Fruit fly (Drosophila melanogaster) whole organism, embryonic: ENCODE measurements around the gene CG3662.

Experiments used
- Awh ChIP-seq: fragments of 200-800 bp; sonication (Bioruptor generic); IDR thresholded peaks from 2 replicates; pipeline ENCODE4, ENCODE4 v1.3.6; 2022; ENCODE audit warnings: missing biosample characterization, missing genetic modification characterization
- BEAF-32 ChIP-seq: fragments of 200-800 bp; sonication (Bioruptor generic); optimal IDR thresholded peaks from 3 replicates; lab custom pipeline; 2017; ENCODE audit warnings: missing biosample characterization, missing genetic modification characterization, mild to moderate bottlenecking, moderate library complexity, missing genetic modification reagents
- Blimp-1 ChIP-seq: fragments of 200-800 bp; sonication (Bioruptor generic); optimal IDR thresholded peaks from 3 replicates; lab custom pipeline; 2018; ENCODE audit warnings: missing biosample characterization, missing genetic modification characterization, mild to moderate bottlenecking, moderate library complexity, missing genetic modification reagents
- CG1024 ChIP-seq: fragments of 200-800 bp; sonication (Bioruptor generic); IDR thresholded peaks from 2 replicates; pipeline ENCODE4 v1.3.6; 2022; ENCODE audit warnings: missing biosample characterization, missing genetic modification characterization
- CG11093 ChIP-seq: fragments of 200-800 bp; sonication (Bioruptor generic); IDR thresholded peaks from 3 replicates; pipeline ENCODE4 v1.3.6; 2022; ENCODE audit warnings: missing biosample characterization, missing genetic modification characterization
- CG13123 ChIP-seq: fragments of 200-800 bp; sonication (Bioruptor generic); optimal IDR thresholded peaks from 2 replicates; lab custom pipeline; 2016; ENCODE audit warnings: missing biosample characterization, missing genetic modification characterization
- CG13775 ChIP-seq: fragments of 200-800 bp; sonication (Bioruptor generic); optimal IDR thresholded peaks from 3 replicates; lab custom pipeline; 2017; ENCODE audit warnings: missing biosample characterization, mild to moderate bottlenecking, missing genetic modification characterization
- CG14860 ChIP-seq: fragments of 200-800 bp; sonication (Bioruptor generic); IDR thresholded peaks from 3 replicates; pipeline ENCODE4 v1.3.6; 2022; ENCODE audit warnings: missing biosample characterization, missing genetic modification characterization; ENCODE audit not compliant: partially characterized antibody
- CG15601 ChIP-seq: fragments of 200-800 bp; sonication (Bioruptor generic); optimal IDR thresholded peaks from 3 replicates; lab custom pipeline; 2019; ENCODE audit warnings: missing biosample characterization, mild to moderate bottlenecking, missing genetic modification characterization, moderate library complexity
- CG17359 ChIP-seq: fragments of 200-800 bp; sonication (Bioruptor generic); optimal IDR thresholded peaks from 3 replicates; lab custom pipeline; 2018; ENCODE audit warnings: missing biosample characterization, mild to moderate bottlenecking, missing genetic modification characterization, moderate library complexity
- CG17912 ChIP-seq: fragments of 200-800 bp; sonication (Bioruptor generic); optimal IDR thresholded peaks from 2 replicates; lab custom pipeline; 2018; ENCODE audit warnings: missing biosample characterization, mild to moderate bottlenecking, missing genetic modification characterization
- CG2116 ChIP-seq: fragments of 200-800 bp; sonication (Bioruptor generic); optimal IDR thresholded peaks from 3 replicates; lab custom pipeline; 2018; ENCODE audit warnings: missing biosample characterization, mild to moderate bottlenecking, missing genetic modification characterization
- CG2678 ChIP-seq: fragments of 200-800 bp; sonication (Bioruptor generic); optimal IDR thresholded peaks from 3 replicates; lab custom pipeline; 2019; ENCODE audit warnings: missing biosample characterization, mild to moderate bottlenecking, missing genetic modification characterization, moderate library complexity
- CG30403 ChIP-seq: fragments of 200-800 bp; sonication (Bioruptor generic); optimal IDR thresholded peaks from 3 replicates; lab custom pipeline; 2016; ENCODE audit warnings: missing biosample characterization, missing genetic modification characterization
- CG31224 ChIP-seq: fragments of 200-800 bp; sonication (Bioruptor generic); IDR thresholded peaks from 2 replicates; pipeline ENCODE4 v1.3.6; 2022; ENCODE audit warnings: missing biosample characterization, missing genetic modification characterization
- CG33557 ChIP-seq: fragments of 200-800 bp; sonication (Bioruptor generic); optimal IDR thresholded peaks from 2 replicates; lab custom pipeline; 2019; ENCODE audit warnings: missing biosample characterization, mild to moderate bottlenecking, missing genetic modification characterization, moderate library complexity
- CG34422 ChIP-seq: fragments of 200-800 bp; sonication (Bioruptor generic); IDR thresholded peaks from 3 replicates; pipeline ENCODE4 v1.3.6; 2022; ENCODE audit warnings: missing biosample characterization, missing genetic modification characterization
- CG42726 ChIP-seq: fragments of 200-800 bp; sonication (Bioruptor generic); IDR thresholded peaks from 2 replicates; pipeline ENCODE4 v1.3.6; 2022; ENCODE audit warnings: missing biosample characterization, missing genetic modification characterization; ENCODE audit not compliant: partially characterized antibody
- CG4328 ChIP-seq: fragments of 200-800 bp; sonication (Bioruptor generic); optimal IDR thresholded peaks from 3 replicates; lab custom pipeline; 2017; ENCODE audit warnings: missing biosample characterization, missing genetic modification reagents, missing genetic modification characterization
- CG6254 ChIP-seq: fragments of 200-800 bp; sonication (Bioruptor generic); optimal IDR thresholded peaks from 3 replicates; lab custom pipeline; 2017; ENCODE audit warnings: mild to moderate bottlenecking, missing biosample characterization, missing genetic modification reagents, missing genetic modification characterization
- CG7372 ChIP-seq: fragments of 200-800 bp; sonication (Bioruptor generic); IDR thresholded peaks from 2 replicates; pipeline ENCODE4 v1.3.6; 2022; ENCODE audit warnings: missing biosample characterization, missing genetic modification characterization
- CG7928 ChIP-seq: fragments of 200-800 bp; sonication (Bioruptor generic); optimal IDR thresholded peaks from 2 replicates; lab custom pipeline; 2017; ENCODE audit warnings: missing biosample characterization, mild to moderate bottlenecking, missing genetic modification characterization
- CG7987 ChIP-seq: fragments of 200-800 bp; sonication (Bioruptor generic); optimal IDR thresholded peaks from 2 replicates; lab custom pipeline; 2018; ENCODE audit warnings: missing biosample characterization, mild to moderate bottlenecking, missing genetic modification characterization, moderate library complexity
- CG8924 ChIP-seq: fragments of 200-800 bp; optimal IDR thresholded peaks from 3 replicates; lab custom pipeline; 2019; ENCODE audit warnings: missing biosample characterization, mild to moderate bottlenecking, missing genetic modification characterization, moderate library complexity
- Dad ChIP-seq: fragments of 200-800 bp; sonication (Bioruptor generic); optimal IDR thresholded peaks from 3 replicates; lab custom pipeline; 2016; ENCODE audit warnings: missing biosample characterization, missing genetic modification characterization
- Dbx ChIP-seq: fragments of 200-800 bp; sonication (Bioruptor generic); IDR thresholded peaks from 3 replicates; pipeline ENCODE4 v1.3.6; 2022; ENCODE audit warnings: missing biosample characterization, missing genetic modification characterization
- Drgx ChIP-seq: fragments of 200-800 bp; sonication (Bioruptor generic); IDR thresholded peaks from 2 replicates; pipeline ENCODE4 v1.3.6; 2022; ENCODE audit warnings: missing biosample characterization, missing genetic modification characterization
- HLH3B ChIP-seq: fragments of 200-800 bp; sonication (Bioruptor generic); IDR thresholded peaks from 2 replicates; pipeline ENCODE4 v1.3.6; 2022; ENCODE audit warnings: missing biosample characterization, missing genetic modification characterization
- Hey ChIP-seq: fragments of 200-800 bp; sonication (Bioruptor generic); optimal IDR thresholded peaks from 3 replicates; lab custom pipeline; 2018; ENCODE audit warnings: missing biosample characterization, mild to moderate bottlenecking, missing genetic modification characterization
- HmgD ChIP-seq: fragments of 200-800 bp; sonication (Bioruptor generic); optimal IDR thresholded peaks from 3 replicates; lab custom pipeline; 2016; ENCODE audit warnings: missing biosample characterization, missing genetic modification characterization
- Lhr ChIP-seq: fragments of 200-800 bp; sonication (Bioruptor generic); optimal IDR thresholded peaks from 3 replicates; lab custom pipeline; 2017; ENCODE audit warnings: mild to moderate bottlenecking, missing biosample characterization, missing genetic modification reagents, missing genetic modification characterization
- MESR4 ChIP-seq: fragments of 200-800 bp; sonication (Bioruptor generic); optimal IDR thresholded peaks from 2 replicates; lab custom pipeline; 2018; ENCODE audit warnings: missing biosample characterization, mild to moderate bottlenecking, missing genetic modification characterization, moderate library complexity
- Mrtf ChIP-seq: fragments of 200-800 bp; sonication (Bioruptor generic); IDR thresholded peaks from 3 replicates; pipeline ENCODE4 v1.3.6; 2022; ENCODE audit warnings: missing biosample characterization, missing genetic modification characterization
- NC2α ChIP-seq: fragments of 200-800 bp; sonication (Bioruptor generic); optimal IDR thresholded peaks from 2 replicates; lab custom pipeline; 2016; ENCODE audit warnings: missing biosample characterization, missing genetic modification characterization
- Nf-YA ChIP-seq: fragments of 200-800 bp; sonication (Bioruptor generic); IDR thresholded peaks from 2 replicates; pipeline ENCODE4 v1.3.6; 2022; ENCODE audit warnings: missing biosample characterization, missing genetic modification characterization
- crol ChIP-seq: fragments of 200-800 bp; sonication (Bioruptor generic); IDR thresholded peaks from 2 replicates; pipeline ENCODE4 v1.3.6; 2022; ENCODE audit warnings: missing biosample characterization, missing genetic modification characterization
- dpn ChIP-seq, 2 experiments: fragments of 200-800 bp; sonication (Bioruptor generic); optimal IDR thresholded peaks; 3 replicates each; lab custom pipeline; 2016; ENCODE audit warnings: missing biosample characterization in 2 of 2, missing genetic modification characterization in 2 of 2
- ewg ChIP-seq: fragments of 200-800 bp; sonication (Bioruptor generic); optimal IDR thresholded peaks from 3 replicates; lab custom pipeline; 2017; ENCODE audit warnings: mild to moderate bottlenecking, missing biosample characterization, missing genetic modification reagents, missing genetic modification characterization
- fu2 ChIP-seq: fragments of 200-800 bp; sonication (Bioruptor generic); optimal IDR thresholded peaks from 2 replicates; lab custom pipeline; 2016; ENCODE audit warnings: missing biosample characterization, missing genetic modification characterization
- hb ChIP-seq: fragments of 200-800 bp; sonication (Bioruptor generic); IDR thresholded peaks from 3 replicates; pipeline ENCODE4 v1.3.6; 2022; ENCODE audit warnings: missing biosample characterization, missing genetic modification characterization; ENCODE audit not compliant: partially characterized antibody
- kni ChIP-seq: fragments of 200-800 bp; sonication (Bioruptor generic); optimal IDR thresholded peaks from 3 replicates; lab custom pipeline; 2017; ENCODE audit warnings: mild to moderate bottlenecking, missing biosample characterization, missing genetic modification reagents, missing genetic modification characterization
- maf-S ChIP-seq: fragments of 200-800 bp; sonication (Bioruptor generic); optimal IDR thresholded peaks from 2 replicates; lab custom pipeline; 2016; ENCODE audit warnings: missing biosample characterization, missing genetic modification characterization
- pfk ChIP-seq: fragments of 200-800 bp; sonication (Bioruptor generic); optimal IDR thresholded peaks from 2 replicates; lab custom pipeline; 2018; ENCODE audit warnings: missing biosample characterization, mild to moderate bottlenecking, missing genetic modification characterization, moderate library complexity
- pho ChIP-seq: fragments of 200-800 bp; sonication (Bioruptor generic); optimal IDR thresholded peaks from 2 replicates; lab custom pipeline; 2016; ENCODE audit warnings: missing biosample characterization, missing genetic modification characterization
- pnt ChIP-seq: fragments of 200-800 bp; sonication (Bioruptor generic); optimal IDR thresholded peaks from 3 replicates; lab custom pipeline; 2016; ENCODE audit warnings: missing biosample characterization, missing genetic modification characterization
- shn ChIP-seq: fragments of 200-800 bp; sonication (Bioruptor generic); optimal IDR thresholded peaks from 3 replicates; lab custom pipeline; 2016; ENCODE audit warnings: missing biosample characterization, missing genetic modification characterization
- so ChIP-seq: fragments of 200-800 bp; sonication (Bioruptor generic); IDR thresholded peaks from 3 replicates; pipeline ENCODE4 v1.3.6; 2022; ENCODE audit warnings: missing biosample characterization, missing genetic modification characterization
- sug ChIP-seq: fragments of 200-800 bp; optimal IDR thresholded peaks from 2 replicates; lab custom pipeline; 2019; ENCODE audit warnings: missing biosample characterization, mild to moderate bottlenecking, missing genetic modification characterization, moderate library complexity
- unc-4 ChIP-seq: fragments of 200-800 bp; sonication (Bioruptor generic); IDR thresholded peaks from 2 replicates; pipeline ENCODE4 v1.3.6; 2022; ENCODE audit warnings: missing biosample characterization, missing genetic modification characterization; ENCODE audit not compliant: partially characterized antibody

CG3662 gene

DNA sequence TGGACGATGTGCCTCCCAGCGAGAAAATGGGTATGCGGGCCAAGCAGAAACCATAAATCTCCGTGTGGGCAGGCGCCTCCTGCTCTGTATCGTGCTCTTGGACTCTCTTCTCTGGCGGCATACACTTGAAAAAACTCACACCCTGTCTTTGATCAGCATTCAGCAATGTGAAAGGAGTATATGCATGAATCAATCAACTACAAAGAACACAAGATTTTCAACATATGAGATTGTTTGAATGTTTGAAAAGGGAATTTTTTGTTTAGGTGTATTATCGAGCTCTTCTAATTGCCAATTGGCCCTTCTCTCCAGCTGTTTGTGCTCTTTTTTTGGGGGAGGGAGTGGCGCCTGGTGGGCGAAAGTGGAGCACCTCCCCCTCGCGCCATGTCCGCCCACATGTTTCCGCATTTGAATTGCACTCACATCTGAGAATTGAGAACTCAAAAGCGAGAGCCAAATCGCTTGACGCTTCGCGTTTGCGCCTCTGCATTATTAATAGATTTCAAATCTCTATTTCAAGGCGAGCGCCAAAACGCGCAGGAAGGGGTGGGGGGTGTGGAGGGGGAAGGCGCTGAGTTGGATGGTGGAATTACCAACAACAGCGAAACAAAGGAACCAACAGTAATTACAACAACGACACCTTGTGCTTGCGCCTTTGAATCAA is 24.4 kb downstream of the CG3662 start (continued):
- TF ChIP-seq CG7372 (GFP tag; lab: Robert Waterston, UW) = peak; percentile 87
- TF ChIP-seq shn (GFP tag; lab: Kevin White, UChicago) = peak; percentile 85
- no peak for TF ChIP-seq unc-4 (GFP tag; lab: Robert Waterston, UW)
- peak; percentile 87 for TF ChIP-seq Awh
- peak; percentile 52 for TF ChIP-seq CG7987 (GFP tag; lab: Kevin White, UChicago)
- TF ChIP-seq so (GFP tag; lab: Robert Waterston, UW) = peak; percentile 91
- TF ChIP-seq CG31224 (GFP tag; lab: Robert Waterston, UW) = peak; percentile 80; the same call in 1 of the 2 replicates
- peak; percentile 7 for TF ChIP-seq Lhr (GFP tag; lab: Kevin White, UChicago)
- peak; percentile 92 for TF ChIP-seq Dbx (GFP tag; lab: Robert Waterston, UW)
- peak; percentile 86 for TF ChIP-seq Blimp-1 (GFP tag; lab: Kevin White, UChicago)
- peak; percentile 71 for TF ChIP-seq CG13123 (GFP tag; lab: Kevin White, UChicago)
- peak; percentile 74 for TF ChIP-seq ewg (GFP tag; lab: Kevin White, UChicago)
- TF ChIP-seq CG2116 (GFP tag; lab: Kevin White, UChicago) = peak; percentile 21
- peak; percentile 94 for TF ChIP-seq CG17359 (tag; lab: Kevin White, UChicago)
- TF ChIP-seq pnt (GFP tag; lab: Kevin White, UChicago) = peak; percentile 88
- peak; percentile 87; the same call in 2 of the 3 replicates for TF ChIP-seq CG11093 (GFP tag; lab: Robert Waterston, UW)
- TF ChIP-seq fu2 = peak; percentile 80
- TF ChIP-seq CG4328 (GFP tag; lab: Kevin White, UChicago) = peak; percentile 73
- TF ChIP-seq Dad (GFP tag; lab: Kevin White, UChicago) = peak; percentile 77
- peak; percentile 59 for TF ChIP-seq CG13775 (GFP tag; lab: Kevin White, UChicago)
- peak; percentile 90 for TF ChIP-seq CG34422 (GFP tag; lab: Robert Waterston, UW)
- peak; percentile 84 for TF ChIP-seq CG30403
- TF ChIP-seq kni = no peak
- no peak for TF ChIP-seq hb (GFP tag; lab: Robert Waterston, UW)
- peak; percentile 91 for TF ChIP-seq Mrtf
- peak; percentile 17 for TF ChIP-seq HmgD (GFP tag; lab: Kevin White, UChicago)
- no peak for TF ChIP-seq CG33557 (GFP tag; lab: Kevin White, UChicago)
- peak; percentile 7 for TF ChIP-seq CG17912 (GFP tag; lab: Kevin White, UChicago)
- peak; percentile 75 for TF ChIP-seq sug
- peak; percentile 33 for TF ChIP-seq MESR4 (GFP tag; lab: Kevin White, UChicago)
- peak; percentile 87 for TF ChIP-seq crol (GFP tag; lab: Robert Waterston, UW)
- TF ChIP-seq Drgx (GFP tag; lab: Robert Waterston, UW) = peak; percentile 90
- TF ChIP-seq CG7928 (GFP tag; lab: Kevin White, UChicago) = peak; percentile 52
- TF ChIP-seq pfk (GFP tag; lab: Kevin White, UChicago) = no peak
- peak; percentile 87 for TF ChIP-seq Nf-YA (GFP tag; lab: Robert Waterston, UW)
- TF ChIP-seq CG42726 (GFP tag; lab: Robert Waterston, UW) = no peak
- TF ChIP-seq CG1024 (GFP tag; lab: Robert Waterston, UW) = peak; percentile 78
- no peak for TF ChIP-seq BEAF-32
- peak; percentile 65 for TF ChIP-seq Hey (tag; lab: Kevin White, UChicago)
- peak; percentile 86 to 93 for TF ChIP-seq dpn (GFP tag; optimal IDR thresholded peaks at IDR 0.05; lab: Kevin White, UChicago)
- TF ChIP-seq HLH3B (GFP tag; lab: Robert Waterston, UW) = peak; percentile 90
- TF ChIP-seq CG2678 (tag; lab: Kevin White, UChicago) = peak; percentile 92
- TF ChIP-seq CG14860 (GFP tag; lab: Robert Waterston, UW) = no peak
- TF ChIP-seq NC2α (GFP tag; lab: Kevin White, UChicago) = peak; percentile 66
- TF ChIP-seq CG8924 (tag; lab: Kevin White, UChicago) = peak; percentile 87
- peak; percentile 74 for TF ChIP-seq maf-S (GFP tag; lab: Kevin White, UChicago)
- TF ChIP-seq CG15601 (tag; lab: Kevin White, UChicago) = peak; percentile 75
- TF ChIP-seq pho (GFP tag; lab: Kevin White, UChicago) = peak; percentile 85
- peak; percentile 74 for TF ChIP-seq CG6254 (GFP tag; lab: Kevin White, UChicago)
